Worm (Caenorhabditis elegans) whole organism, L3 larva: Measurements from ENCODE around the gene ztf-31.
A peak's percentile ranks its signal among the peaks of the same experiment; 100 is the strongest.

ENCODE experiments used
- R02D3.7 ChIP-seq: fragments of 150-350 bp; optimal IDR thresholded peaks from 2 replicates; lab custom pipeline; 2014; ENCODE audit warnings: missing biosample characterization, missing genetic modification characterization
- aly-2 ChIP-seq: fragments of 150-350 bp; optimal IDR thresholded peaks from 2 replicates; lab custom pipeline; 2014; ENCODE audit warnings: missing biosample characterization, missing genetic modification characterization
- ama-1 ChIP-seq: fragments of 150-350 bp; optimal IDR thresholded peaks from 2 replicates; lab custom pipeline; 2018
- ceh-82 ChIP-seq: fragments of 150-350 bp; optimal IDR thresholded peaks from 2 replicates; lab custom pipeline; 2014; ENCODE audit warnings: missing biosample characterization, missing genetic modification characterization
- egl-27 ChIP-seq: sonication (generic microtip); optimal IDR thresholded peaks from 4 replicates; lab custom pipeline; 2017; ENCODE audit warnings: missing biosample characterization, missing genetic modification reagents, missing genetic modification characterization
- egl-5 ChIP-seq: fragments of 150-350 bp; optimal IDR thresholded peaks from 2 replicates; lab custom pipeline; 2017; ENCODE audit warnings: missing biosample characterization, missing genetic modification reagents, missing genetic modification characterization, inconsistent platforms
- elt-2 ChIP-seq: sonication (generic microtip); optimal IDR thresholded peaks from 2 replicates; lab custom pipeline; 2016; ENCODE audit warnings: missing genetic modification reagents, mild to moderate bottlenecking, missing genetic modification characterization, missing compliant biosample characterization
- elt-3 ChIP-seq, 3 experiments: fragments of 150-350 bp in 1 of 3; sonication (generic microtip) in 2 of 3; optimal IDR thresholded peaks; 2 replicates in 2 of 3; 4 replicates in 1 of 3; lab custom pipeline; 2014 to 2017; ENCODE audit warnings: missing biosample characterization in 3 of 3, missing genetic modification characterization in 3 of 3
- eor-1 ChIP-seq, 2 experiments: fragments of 150-350 bp; optimal IDR thresholded peaks; 2 replicates each; lab custom pipeline; 2014 to 2018; ENCODE audit warnings: missing biosample characterization in 2 of 2, missing genetic modification characterization in 2 of 2
- fkh-10 ChIP-seq: sonication (generic microtip); optimal IDR thresholded peaks from 2 replicates; lab custom pipeline; 2017; ENCODE audit warnings: missing biosample characterization, missing genetic modification reagents, missing genetic modification characterization
- fkh-2 ChIP-seq: fragments of 150-350 bp; optimal IDR thresholded peaks from 2 replicates; lab custom pipeline; 2014; ENCODE audit warnings: missing biosample characterization, missing genetic modification reagents, missing genetic modification characterization
- fos-1 ChIP-seq: fragments of 150-350 bp; optimal IDR thresholded peaks from 2 replicates; lab custom pipeline; 2014; ENCODE audit warnings: missing biosample characterization, missing genetic modification characterization
- hmg-11 ChIP-seq: sonication (generic microtip); optimal IDR thresholded peaks from 2 replicates; lab custom pipeline; 2016; ENCODE audit warnings: missing genetic modification characterization, missing compliant biosample characterization
- jun-1 ChIP-seq: fragments of 150-350 bp; optimal IDR thresholded peaks from 2 replicates; lab custom pipeline; 2014; ENCODE audit warnings: missing biosample characterization, missing genetic modification reagents, missing genetic modification characterization
- lin-39 ChIP-seq: fragments of 150-350 bp; optimal IDR thresholded peaks from 2 replicates; lab custom pipeline; 2018; ENCODE audit warnings: missing biosample characterization, missing genetic modification reagents, missing genetic modification characterization
- lsy-12 ChIP-seq: sonication (generic microtip); optimal IDR thresholded peaks from 2 replicates; lab custom pipeline; 2016; ENCODE audit warnings: mild to moderate bottlenecking, missing genetic modification characterization, missing compliant biosample characterization
- mml-1 ChIP-seq: fragments of 150-350 bp; sonication (generic microtip); optimal IDR thresholded peaks from 3 replicates; lab custom pipeline; 2014; ENCODE audit warnings: missing biosample characterization, missing genetic modification characterization
- nfya-1 ChIP-seq: sonication (generic microtip); optimal IDR thresholded peaks from 2 replicates; lab custom pipeline; 2017; ENCODE audit warnings: missing genetic modification characterization, mild to moderate bottlenecking, missing compliant biosample characterization, antibody characterized with exemption, moderate library complexity; ENCODE audit not compliant: insufficient read depth
- nhr-11 ChIP-seq: fragments of 150-350 bp; optimal IDR thresholded peaks from 2 replicates; lab custom pipeline; 2014; ENCODE audit warnings: missing biosample characterization, missing genetic modification characterization
- nhr-12 ChIP-seq: fragments of 150-350 bp; optimal IDR thresholded peaks from 2 replicates; lab custom pipeline; 2014; ENCODE audit warnings: missing biosample characterization, missing genetic modification characterization
- nhr-23 ChIP-seq: fragments of 150-350 bp; optimal IDR thresholded peaks from 2 replicates; lab custom pipeline; 2014; ENCODE audit warnings: missing biosample characterization, missing genetic modification reagents, missing genetic modification characterization
- nhr-237 ChIP-seq: fragments of 150-350 bp; optimal IDR thresholded peaks from 2 replicates; lab custom pipeline; 2014; ENCODE audit warnings: missing biosample characterization, missing genetic modification characterization
- nhr-25 ChIP-seq: sonication (generic microtip); optimal IDR thresholded peaks from 2 replicates; lab custom pipeline; 2017; ENCODE audit warnings: missing biosample characterization, missing genetic modification characterization
- nhr-28 ChIP-seq: fragments of 150-350 bp; optimal IDR thresholded peaks from 2 replicates; lab custom pipeline; 2014; ENCODE audit warnings: missing biosample characterization, missing genetic modification characterization
- nhr-43 ChIP-seq: sonication (generic microtip); optimal IDR thresholded peaks from 2 replicates; lab custom pipeline; 2016; ENCODE audit warnings: mild to moderate bottlenecking, missing genetic modification characterization, missing compliant biosample characterization; ENCODE audit not compliant: poor library complexity, severe bottlenecking
- nhr-67 ChIP-seq: fragments of 150-350 bp; optimal IDR thresholded peaks from 2 replicates; lab custom pipeline; 2014; ENCODE audit warnings: missing biosample characterization, missing genetic modification characterization
- nhr-76 ChIP-seq: fragments of 150-350 bp; sonication (generic microtip); optimal IDR thresholded peaks from 5 replicates; lab custom pipeline; 2014; ENCODE audit warnings: missing biosample characterization, missing genetic modification characterization
- nhr-77 ChIP-seq: fragments of 150-350 bp; optimal IDR thresholded peaks from 2 replicates; lab custom pipeline; 2014; ENCODE audit warnings: missing biosample characterization, missing genetic modification characterization
- pha-4 ChIP-seq: fragments of 150-350 bp; optimal IDR thresholded peaks from 2 replicates; lab custom pipeline; 2014; ENCODE audit warnings: missing biosample characterization, missing genetic modification reagents, missing genetic modification characterization
- pqm-1 ChIP-seq: fragments of 150-350 bp; optimal IDR thresholded peaks from 2 replicates; lab custom pipeline; 2017; ENCODE audit warnings: missing biosample characterization, missing genetic modification characterization, inconsistent platforms
- sea-2 ChIP-seq: fragments of 150-350 bp; sonication (generic microtip); optimal IDR thresholded peaks from 4 replicates; lab custom pipeline; 2014; ENCODE audit warnings: missing biosample characterization, missing genetic modification reagents, missing genetic modification characterization
- tbx-2 ChIP-seq: sonication (generic microtip); optimal IDR thresholded peaks from 2 replicates; lab custom pipeline; 2016; ENCODE audit warnings: mild to moderate bottlenecking, missing genetic modification characterization, missing compliant biosample characterization
- unc-62 ChIP-seq: fragments of 150-350 bp; sonication (generic microtip); optimal IDR thresholded peaks from 4 replicates; lab custom pipeline; 2014; ENCODE audit warnings: missing biosample characterization, missing genetic modification reagents, missing genetic modification characterization
- ztf-11 ChIP-seq: fragments of 150-350 bp; optimal IDR thresholded peaks from 2 replicates; lab custom pipeline; 2014; ENCODE audit warnings: missing biosample characterization, missing genetic modification characterization

Gene ztf-31

ce11 chrIII:7258931-7259330 lies 17.8 kb downstream of the ztf-31 start, which contains the start of gene B0361.4:
B0361.4 (plus strand) TSS chrIII:7258991.
- TF ChIP-seq fkh-10 (GFP tag; lab: Kevin White, UChicago), result peak; percentile 93
- no peak for TF ChIP-seq tbx-2 (tag; lab: Kevin White, UChicago)

- no peak for TF ChIP-seq nhr-25 (tag; lab: Kevin White, UChicago)
- TF ChIP-seq eor-1 (tag; optimal IDR thresholded peaks at IDR 0.05; lab: Kevin White, UChicago), result no peak
- TF ChIP-seq fkh-10 (GFP tag; lab: Kevin White, UChicago), result peak; percentile 72
- no peak for TF ChIP-seq mml-1 (tag; lab: Kevin White, UChicago)
- no peak for TF ChIP-seq ztf-11 (tag; lab: Kevin White, UChicago)
- no peak for TF ChIP-seq nhr-237 (tag; lab: Kevin White, UChicago)
- TF ChIP-seq egl-27, result no peak
- no peak for TF ChIP-seq nhr-43 (tag; lab: Kevin White, UChicago)
Measured at ce11 chrIII:7262592-7262991, 21.4 kb downstream of the ztf-31 start.

- TF ChIP-seq nhr-67 (tag; lab: Kevin White, UChicago) (no peak), unc-62 (GFP tag; lab: Kevin White, UChicago) (no peak), jun-1 (no peak), ama-1 (lab: Kevin White, UChicago) (no peak), fkh-10 (GFP tag; lab: Kevin White, UChicago) (no peak), nhr-11 (tag; lab: Kevin White, UChicago) (no peak), egl-5 (tag; lab: Kevin White, UChicago) (no peak), hmg-11 (tag; lab: Kevin White, UChicago) (no peak), ceh-82 (tag; lab: Kevin White, UChicago) (no peak), nhr-25 (tag; lab: Kevin White, UChicago) (no peak), ztf-11 (tag; lab: Kevin White, UChicago) (no peak), R02D3.7 (no peak)
Measured at ce11 chrIII:7263028-7263427, 21.9 kb downstream of the ztf-31 start.

ce11 chrIII:7271083-7271482 lies 29.9 kb downstream of the ztf-31 start:
- TF ChIP-seq pha-4 (tag; lab: Kevin White, UChicago), result peak; percentile 12
- TF ChIP-seq hmg-11 (tag; lab: Kevin White, UChicago), result no peak
- peak; percentile 42 for TF ChIP-seq nhr-23 (tag; lab: Kevin White, UChicago)
- peak; percentile 51 for TF ChIP-seq elt-2

ce11 chrIII:7272088-7272487 lies 30.9 kb downstream of the ztf-31 start:
- TF ChIP-seq egl-27 (no peak), nhr-43 (tag; lab: Kevin White, UChicago) (peak; percentile 22), nhr-237 (tag; lab: Kevin White, UChicago) (no peak), lin-39 (tag; lab: Kevin White, UChicago) (peak; percentile 31), aly-2 (tag; lab: Kevin White, UChicago) (no peak), fkh-10 (GFP tag; lab: Kevin White, UChicago) (no peak), nhr-12 (tag; lab: Kevin White, UChicago) (no peak), nhr-28 (no peak), fos-1 (tag; lab: Kevin White, UChicago) (no peak), eor-1 (tag; optimal IDR thresholded peaks at IDR 0.05; lab: Kevin White, UChicago) (no peak), pha-4 (tag; lab: Kevin White, UChicago) (peak; percentile 84), ama-1 (lab: Kevin White, UChicago) (peak; percentile 22), lsy-12 (tag; lab: Kevin White, UChicago) (peak; percentile 20), fkh-2 (tag; lab: Kevin White, UChicago) (no peak), elt-2 (peak; percentile 14), nhr-77 (no peak), nhr-25 (tag; lab: Kevin White, UChicago) (peak; percentile 4), nhr-23 (tag; lab: Kevin White, UChicago) (peak; percentile 38), egl-5 (tag; lab: Kevin White, UChicago) (peak; percentile 92), pqm-1 (tag; lab: Kevin White, UChicago) (peak; percentile 1), jun-1 (peak; percentile 71), nhr-76 (tag; lab: Kevin White, UChicago) (no peak), elt-3 (tag; optimal IDR thresholded peaks at IDR 0.05; lab: Kevin White, UChicago) (no peak), nfya-1 (tag; lab: Kevin White, UChicago) (peak; percentile 47), sea-2 (GFP tag; lab: Kevin White, UChicago) (no peak), ztf-11 (tag; lab: Kevin White, UChicago) (no peak)
- TF ChIP-seq, all 47 proteins: peak for 12
